Worm (Caenorhabditis elegans): ENCODE measurements around the gene W02H5.8.

DNA sequence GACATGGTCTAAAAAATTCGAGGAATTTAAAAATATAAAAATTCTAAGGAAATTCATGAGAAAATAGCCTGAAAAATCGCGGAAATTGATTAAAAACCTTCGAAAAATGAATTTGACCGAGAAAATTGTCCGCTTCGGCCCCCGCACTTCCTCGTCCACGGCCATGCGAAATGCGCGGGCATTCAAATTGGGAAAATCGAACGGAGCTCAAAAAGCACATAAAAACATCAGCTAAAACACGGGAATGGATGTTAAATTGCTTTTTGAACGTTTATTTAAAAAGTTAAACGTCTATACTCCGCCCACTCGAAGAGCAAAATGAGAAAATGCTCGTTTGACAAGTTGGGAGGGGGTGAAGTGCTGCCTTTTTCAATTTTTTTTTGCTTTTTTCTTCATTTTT is 49.4 kb downstream of the W02H5.8 start, which contains the start of gene F53E10.6:
- TF ChIP-seq elt-1 (tag; optimal IDR thresholded peaks at IDR 0.05) (no peak), fos-1 (tag; optimal IDR thresholded peaks at IDR 0.05) (no peak), unc-39 (tag; optimal IDR thresholded peaks at IDR 0.05) (no peak), aly-2 (tag; optimal IDR thresholded peaks at IDR 0.05) (no peak)

All from whole organism, L3 larva.